Worm (Caenorhabditis elegans): ENCODE data around the gene clic-1.

The clic-1 gene

ce11 chrV:7744068-7744467 is 9.4 kb upstream of the clic-1 start:
- TF ChIP-seq lin-11 (tag; optimal IDR thresholded peaks at IDR 0.05) (no peak), fos-1 (tag; optimal IDR thresholded peaks at IDR 0.05) (peak; percentile 84), nhr-25 (tag; optimal IDR thresholded peaks at IDR 0.05) (no peak), crh-2 (tag; optimal IDR thresholded peaks at IDR 0.05) (no peak), sma-9 (GFP tag; optimal IDR thresholded peaks at IDR 0.05) (peak; percentile 40), sma-9 (tag; optimal IDR thresholded peaks at IDR 0.05) (no peak), sem-4 (tag; optimal IDR thresholded peaks at IDR 0.05) (no peak), unc-39 (tag; optimal IDR thresholded peaks at IDR 0.05) (no peak), sma-3 (GFP tag; optimal IDR thresholded peaks at IDR 0.05) (no peak), unc-62 (GFP tag; optimal IDR thresholded peaks at IDR 0.05) (no peak), gmeb-1 (tag; optimal IDR thresholded peaks at IDR 0.05) (no peak), nhr-10 (tag; optimal IDR thresholded peaks at IDR 0.05) (no peak), R02D3.7 (tag; optimal IDR thresholded peaks at IDR 0.05) (no peak), elt-1 (tag; optimal IDR thresholded peaks at IDR 0.05) (no peak), ztf-11 (tag; optimal IDR thresholded peaks at IDR 0.05) (no peak)

ce11 chrV:7742485-7742959 is 7.8 kb upstream of the clic-1 start, which contains the start of gene fbxl-5:
TSS of gene fbxl-5 (plus strand) at chrV:7742909.
- TF ChIP-seq mbf-1 (tag; optimal IDR thresholded peaks at IDR 0.05): no peak
- TF ChIP-seq nhr-23 (tag; optimal IDR thresholded peaks at IDR 0.05): no peak
- no peak for TF ChIP-seq sem-4 (tag; optimal IDR thresholded peaks at IDR 0.05)
- no peak for TF ChIP-seq aly-2 (tag; optimal IDR thresholded peaks at IDR 0.05)
- TF ChIP-seq ama-1 (optimal IDR thresholded peaks at IDR 0.05): no peak
- TF ChIP-seq blmp-1 (tag; optimal IDR thresholded peaks at IDR 0.05; ENCODE audit: insufficient read depth): no peak
- no peak for TF ChIP-seq ZK546.5 (tag; optimal IDR thresholded peaks at IDR 0.05)
- no peak for TF ChIP-seq unc-39 (tag; optimal IDR thresholded peaks at IDR 0.05)
- no peak for TF ChIP-seq unc-62 (GFP tag; optimal IDR thresholded peaks at IDR 0.05)
- TF ChIP-seq sma-3 (GFP tag; optimal IDR thresholded peaks at IDR 0.05): no peak
- no peak for TF ChIP-seq nhr-6 (tag; optimal IDR thresholded peaks at IDR 0.05)
- no peak for TF ChIP-seq elt-3 (tag; optimal IDR thresholded peaks at IDR 0.05)
- TF ChIP-seq ztf-1 (GFP tag; conservative IDR thresholded peaks at IDR 0.05): no peak
- TF ChIP-seq crh-2 (tag; optimal IDR thresholded peaks at IDR 0.05): no peak
- no peak for TF ChIP-seq nhr-77 (tag; optimal IDR thresholded peaks at IDR 0.05)

ce11 chrV:7741918-7742317 is 7.2 kb upstream of the clic-1 start:
- TF ChIP-seq unc-39 (tag; optimal IDR thresholded peaks at IDR 0.05) (no peak), nhr-129 (tag; optimal IDR thresholded peaks at IDR 0.05) (no peak), mbf-1 (tag; optimal IDR thresholded peaks at IDR 0.05) (no peak)

ce11 chrV:7739949-7740348 is 5.2 kb upstream of the clic-1 start:
- TF ChIP-seq aly-2 (tag; optimal IDR thresholded peaks at IDR 0.05) (no peak), ztf-4 (tag; optimal IDR thresholded peaks at IDR 0.05) (no peak), unc-62 (GFP tag; optimal IDR thresholded peaks at IDR 0.05) (no peak), sma-3 (GFP tag; optimal IDR thresholded peaks at IDR 0.05) (no peak), nhr-21 (tag; optimal IDR thresholded peaks at IDR 0.05) (no peak), crh-2 (tag; optimal IDR thresholded peaks at IDR 0.05) (no peak), fos-1 (tag; optimal IDR thresholded peaks at IDR 0.05) (no peak)

- TF ChIP-seq ZK546.5 (tag; optimal IDR thresholded peaks at IDR 0.05): no peak
- TF ChIP-seq egl-27 (tag; optimal IDR thresholded peaks at IDR 0.05): no peak
- no peak for TF ChIP-seq gmeb-1 (tag; optimal IDR thresholded peaks at IDR 0.05)
- TF ChIP-seq nhr-23 (tag; optimal IDR thresholded peaks at IDR 0.05): no peak
These were observed 3.0 kb upstream of the clic-1 start, which contains the start of gene srr-9 for ce11 chrV:7737710-7738109. TSS of gene srr-9 (plus strand) at chrV:7738010.

ce11 chrV:7735319-7735718 is 608 bp upstream of the clic-1 start, which contains the start of gene srr-10:
TSS of gene srr-10 (plus strand) at chrV:7735619.
- TF ChIP-seq nhr-23 (tag; optimal IDR thresholded peaks at IDR 0.05) (no peak), nhr-21 (tag; optimal IDR thresholded peaks at IDR 0.05) (no peak), lin-11 (tag; optimal IDR thresholded peaks at IDR 0.05) (no peak), mab-5 (tag; optimal IDR thresholded peaks at IDR 0.05) (no peak), aly-2 (tag; optimal IDR thresholded peaks at IDR 0.05) (no peak), skn-1 (tag; optimal IDR thresholded peaks at IDR 0.05) (no peak), alr-1 (tag; optimal IDR thresholded peaks at IDR 0.05) (no peak), egl-27 (tag; optimal IDR thresholded peaks at IDR 0.05) (no peak), nhr-11 (tag; optimal IDR thresholded peaks at IDR 0.05) (no peak), nhr-12 (tag; optimal IDR thresholded peaks at IDR 0.05) (no peak), C34F6.9 (tag; optimal IDR thresholded peaks at IDR 0.05) (no peak), lsy-2 (tag; optimal IDR thresholded peaks at IDR 0.05) (no peak), fos-1 (tag; optimal IDR thresholded peaks at IDR 0.05) (no peak), unc-39 (tag; optimal IDR thresholded peaks at IDR 0.05) (no peak)
